Worm (Caenorhabditis elegans) whole organism, L4 larva: ENCODE measurements around the gene C07G1.7.

Experiments used
- D1046.2 ChIP-seq: fragments of 200-800 bp; sonication (Bioruptor generic); IDR thresholded peaks from 2 replicates; pipeline ENCODE4 v1.3.6; 2022; ENCODE audit warnings: missing genetic modification characterization, missing compliant biosample characterization
- F44E2.7 ChIP-seq: fragments of 200-800 bp; sonication (Bioruptor generic); IDR thresholded peaks from 2 replicates; pipeline ENCODE4 v2.1.2; 2022; ENCODE audit warnings: missing genetic modification characterization, missing compliant biosample characterization
- T20F7.1 ChIP-seq: fragments of 200-800 bp; sonication (Bioruptor generic); optimal IDR thresholded peaks from 2 replicates; lab custom pipeline; 2018; ENCODE audit warnings: mild to moderate bottlenecking, missing genetic modification characterization, missing compliant biosample characterization
- T26A8.4 ChIP-seq: fragments of 200-800 bp; sonication (Bioruptor generic); IDR thresholded peaks from 2 replicates; pipeline ENCODE4 v1.3.6; 2022; ENCODE audit warnings: missing genetic modification characterization, missing compliant biosample characterization
- Y48G9A.11 ChIP-seq: fragments of 200-800 bp; sonication (Bioruptor generic); IDR thresholded peaks from 2 replicates; pipeline ENCODE4 v1.3.6; 2022; ENCODE audit warnings: missing genetic modification reagents, missing genetic modification characterization, missing compliant biosample characterization
- Y75B8A.6 ChIP-seq: fragments of 200-800 bp; sonication (Bioruptor generic); IDR thresholded peaks from 2 replicates; pipeline ENCODE4 v1.3.6; 2022; ENCODE audit warnings: missing genetic modification reagents, missing genetic modification characterization, missing compliant biosample characterization
- aly-2 ChIP-seq: sonication (generic microtip); optimal IDR thresholded peaks from 2 replicates; lab custom pipeline; 2018; ENCODE audit warnings: missing biosample characterization, missing genetic modification characterization
- ama-1 ChIP-seq: fragments of 150-350 bp; optimal IDR thresholded peaks from 2 replicates; lab custom pipeline; 2014; ENCODE audit warnings: inconsistent platforms, mixed read lengths
- arid-1 ChIP-seq: fragments of 200-800 bp; sonication (Bioruptor generic); conservative IDR thresholded peaks from 2 replicates; pipeline ENCODE4 v1.3.6; 2022; ENCODE audit warnings: missing genetic modification reagents, missing genetic modification characterization, missing compliant biosample characterization
- ceh-20 ChIP-seq: fragments of 200-800 bp; sonication (Bioruptor generic); IDR thresholded peaks from 2 replicates; pipeline ENCODE4 v1.3.6; 2022; ENCODE audit warnings: missing genetic modification reagents, missing genetic modification characterization, missing compliant biosample characterization
- ceh-44 ChIP-seq: fragments of 200-800 bp; sonication (Bioruptor generic); IDR thresholded peaks from 2 replicates; pipeline ENCODE4 v1.3.6; 2022; ENCODE audit warnings: missing genetic modification reagents, missing genetic modification characterization, missing compliant biosample characterization
- ces-1 ChIP-seq: fragments of 150-350 bp; sonication (generic microtip); optimal IDR thresholded peaks from 4 replicates; lab custom pipeline; 2014; ENCODE audit warnings: missing biosample characterization, missing genetic modification reagents, missing genetic modification characterization
- daf-12 ChIP-seq: fragments of 150-350 bp; optimal IDR thresholded peaks from 2 replicates; lab custom pipeline; 2014; ENCODE audit warnings: missing biosample characterization, missing genetic modification reagents, missing genetic modification characterization
- daf-19 ChIP-seq: fragments of 200-800 bp; sonication (Bioruptor generic); conservative IDR thresholded peaks from 2 replicates; pipeline ENCODE4 v1.3.6; 2022; ENCODE audit warnings: missing genetic modification characterization, missing compliant biosample characterization
- daf-8 ChIP-seq: fragments of 200-800 bp; sonication (Bioruptor generic); IDR thresholded peaks from 2 replicates; pipeline ENCODE4 v1.3.6; 2022; ENCODE audit warnings: missing genetic modification characterization, missing compliant biosample characterization
- dmd-8 ChIP-seq: fragments of 200-800 bp; sonication (Bioruptor generic); IDR thresholded peaks from 2 replicates; pipeline ENCODE4 v1.3.6; 2022; ENCODE audit warnings: missing genetic modification characterization, missing compliant biosample characterization
- dpl-1 ChIP-seq: fragments of 150-350 bp; optimal IDR thresholded peaks from 2 replicates; lab custom pipeline; 2014; ENCODE audit warnings: missing biosample characterization, missing genetic modification reagents, missing genetic modification characterization
- duxl-1 ChIP-seq: sonication (generic microtip); optimal IDR thresholded peaks from 2 replicates; lab custom pipeline; 2016; ENCODE audit warnings: mild to moderate bottlenecking, missing genetic modification characterization, moderate library complexity, missing compliant biosample characterization; ENCODE audit not compliant: poor library complexity
- egl-27 ChIP-seq: sonication (generic microtip); optimal IDR thresholded peaks from 3 replicates; lab custom pipeline; 2017; ENCODE audit warnings: missing biosample characterization, missing genetic modification reagents, missing genetic modification characterization
- fos-1 ChIP-seq: fragments of 150-350 bp; optimal IDR thresholded peaks from 2 replicates; lab custom pipeline; 2014; ENCODE audit warnings: missing biosample characterization, missing genetic modification characterization
- hif-1 ChIP-seq, 2 experiments: sonication (generic microtip); optimal IDR thresholded peaks; 2 replicates each; lab custom pipeline; 2016 to 2017; ENCODE audit warnings: missing compliant biosample characterization in 2 of 2, missing genetic modification characterization in 2 of 2, missing genetic modification reagents in 2 of 2, missing genotype in 2 of 2, mild to moderate bottlenecking in 1 of 2
- hlh-30 ChIP-seq: sonication (generic microtip); optimal IDR thresholded peaks from 2 replicates; lab custom pipeline; 2017; ENCODE audit warnings: antibody characterized with exemption, mild to moderate bottlenecking, missing genetic modification characterization, missing compliant biosample characterization; ENCODE audit not compliant: insufficient read depth
- lin-1 ChIP-seq: fragments of 200-800 bp; sonication (Bioruptor generic); IDR thresholded peaks from 2 replicates; pipeline ENCODE4 v1.3.6; 2022; ENCODE audit warnings: missing genetic modification reagents, missing genetic modification characterization, missing compliant biosample characterization
- lin-13 ChIP-seq: fragments of 150-350 bp; optimal IDR thresholded peaks from 2 replicates; lab custom pipeline; 2014; ENCODE audit warnings: missing biosample characterization, missing genetic modification reagents, missing genetic modification characterization
- lin-29 ChIP-seq: fragments of 200-800 bp; sonication (Bioruptor generic); IDR thresholded peaks from 2 replicates; pipeline ENCODE4 v1.3.6; 2022; ENCODE audit warnings: missing genetic modification reagents, missing genetic modification characterization, missing compliant biosample characterization
- lin-38 ChIP-seq: fragments of 200-800 bp; sonication (Bioruptor generic); IDR thresholded peaks from 2 replicates; pipeline ENCODE4 v1.3.6; 2022; ENCODE audit warnings: missing genetic modification reagents, missing genetic modification characterization, missing compliant biosample characterization
- lir-3 ChIP-seq: sonication (generic microtip); optimal IDR thresholded peaks from 2 replicates; lab custom pipeline; 2016; ENCODE audit warnings: mild to moderate bottlenecking, missing genetic modification characterization, missing compliant biosample characterization
- lsy-2 ChIP-seq, 2 experiments: fragments of 150-350 bp in 1 of 2; sonication (generic microtip) in 1 of 2; optimal IDR thresholded peaks; 2 replicates each; lab custom pipeline; 2014 to 2017; ENCODE audit warnings: missing biosample characterization in 2 of 2, missing genetic modification characterization in 2 of 2
- madf-5 ChIP-seq, 2 experiments: fragments of 200-800 bp; sonication (Bioruptor generic); IDR thresholded peaks; 2 replicates each; pipeline ENCODE4 v1.3.6; 2022; ENCODE audit warnings: missing compliant biosample characterization in 2 of 2, missing genetic modification characterization in 2 of 2
- mdl-1 ChIP-seq, 2 experiments: fragments of 150-350 bp in 1 of 2; sonication (generic microtip) in 1 of 2; optimal IDR thresholded peaks; 2 replicates each; lab custom pipeline; 2014 to 2017; ENCODE audit warnings: missing biosample characterization in 2 of 2, missing genetic modification characterization in 2 of 2
- mdt-29 ChIP-seq: fragments of 200-800 bp; sonication (Bioruptor generic); IDR thresholded peaks from 2 replicates; pipeline ENCODE4 v1.3.6; 2022; ENCODE audit warnings: missing genetic modification reagents, missing genetic modification characterization, missing compliant biosample characterization
- mep-1 ChIP-seq: fragments of 150-350 bp; sonication (generic microtip); optimal IDR thresholded peaks from 3 replicates; lab custom pipeline; 2014; ENCODE audit warnings: missing biosample characterization, missing genetic modification characterization
- mxl-3 ChIP-seq: fragments of 200-800 bp; sonication (Bioruptor generic); optimal IDR thresholded peaks from 2 replicates; lab custom pipeline; 2018; ENCODE audit warnings: mild to moderate bottlenecking, missing genetic modification characterization, missing compliant biosample characterization
- nhr-10 ChIP-seq: fragments of 150-350 bp; optimal IDR thresholded peaks from 2 replicates; lab custom pipeline; 2014; ENCODE audit warnings: missing biosample characterization, missing genetic modification characterization
- nhr-11 ChIP-seq: fragments of 150-350 bp; optimal IDR thresholded peaks from 2 replicates; lab custom pipeline; 2014; ENCODE audit warnings: missing biosample characterization, missing genetic modification characterization
- nhr-111 ChIP-seq: fragments of 200-800 bp; sonication (Bioruptor generic); optimal IDR thresholded peaks from 2 replicates; lab custom pipeline; 2018; ENCODE audit warnings: mild to moderate bottlenecking, missing genetic modification characterization, missing compliant biosample characterization
- nhr-25 ChIP-seq: sonication (generic microtip); optimal IDR thresholded peaks from 2 replicates; lab custom pipeline; 2017; ENCODE audit warnings: missing genetic modification characterization, mild to moderate bottlenecking, missing compliant biosample characterization, antibody characterized with exemption, moderate library complexity, borderline replicate concordance; ENCODE audit not compliant: insufficient read depth
- nhr-41 ChIP-seq: fragments of 200-800 bp; sonication (Bioruptor generic); IDR thresholded peaks from 2 replicates; pipeline ENCODE4 v1.3.6; 2022; ENCODE audit warnings: missing genetic modification reagents, missing genetic modification characterization, missing compliant biosample characterization
- nhr-48 ChIP-seq: sonication (generic microtip); optimal IDR thresholded peaks from 2 replicates; lab custom pipeline; 2016; ENCODE audit warnings: mild to moderate bottlenecking, missing genetic modification characterization, missing compliant biosample characterization
- nhr-77 ChIP-seq: fragments of 150-350 bp; optimal IDR thresholded peaks from 2 replicates; lab custom pipeline; 2014; ENCODE audit warnings: missing biosample characterization, missing genetic modification characterization
- saeg-2 ChIP-seq: fragments of 200-800 bp; sonication (Bioruptor generic); IDR thresholded peaks from 2 replicates; pipeline ENCODE4 v1.3.6; 2022; ENCODE audit warnings: missing genetic modification reagents, missing genetic modification characterization, missing compliant biosample characterization
- set-16 ChIP-seq: fragments of 200-800 bp; sonication (Bioruptor generic); IDR thresholded peaks from 2 replicates; pipeline ENCODE4 v1.3.6; 2022; ENCODE audit warnings: missing genetic modification reagents, missing genetic modification characterization, missing compliant biosample characterization
- skn-1 ChIP-seq: fragments of 150-350 bp; optimal IDR thresholded peaks from 2 replicates; lab custom pipeline; 2014; ENCODE audit warnings: missing biosample characterization, missing genetic modification characterization
- snpc-1.2 ChIP-seq: fragments of 200-800 bp; sonication (Bioruptor generic); IDR thresholded peaks from 2 replicates; pipeline ENCODE4 v1.3.6; 2022; ENCODE audit warnings: missing genetic modification reagents, missing genetic modification characterization, missing compliant biosample characterization
- spr-1 ChIP-seq: sonication (generic microtip); optimal IDR thresholded peaks from 2 replicates; lab custom pipeline; 2016; ENCODE audit warnings: mild to moderate bottlenecking, missing genetic modification characterization, missing compliant biosample characterization
- tag-97 ChIP-seq: fragments of 200-800 bp; sonication (Bioruptor generic); IDR thresholded peaks from 2 replicates; pipeline ENCODE4 v1.3.6; 2022; ENCODE audit warnings: missing genetic modification characterization, missing compliant biosample characterization
- unc-62 ChIP-seq, 3 experiments: fragments of 150-350 bp in 1 of 3; sonication (generic microtip); optimal IDR thresholded peaks in 2 of 3; peaks in 1 of 3; 1 replicate in 1 of 3; 2 replicates in 2 of 3; lab custom pipeline; 2014 to 2017; ENCODE audit warnings: missing biosample characterization in 3 of 3, missing genetic modification characterization in 3 of 3, missing genetic modification reagents in 3 of 3, missing genotype in 1 of 3
- vab-7 ChIP-seq: fragments of 200-800 bp; sonication (Bioruptor generic); IDR thresholded peaks from 2 replicates; pipeline ENCODE4 v1.3.6; 2022; ENCODE audit warnings: missing genetic modification reagents, missing genetic modification characterization, missing compliant biosample characterization
- zfp-2 ChIP-seq: sonication (generic microtip); optimal IDR thresholded peaks from 2 replicates; lab custom pipeline; 2016; ENCODE audit warnings: mild to moderate bottlenecking, missing genetic modification characterization, missing compliant biosample characterization
- zip-11 ChIP-seq: fragments of 200-800 bp; sonication (Bioruptor generic); IDR thresholded peaks from 2 replicates; pipeline ENCODE4 v1.3.6; 2022; ENCODE audit warnings: missing genetic modification characterization, missing compliant biosample characterization
- zip-2 ChIP-seq: fragments of 150-350 bp; optimal IDR thresholded peaks from 2 replicates; lab custom pipeline; 2014; ENCODE audit warnings: missing biosample characterization, missing genetic modification characterization

C07G1.7 gene

ce11 chrIV:8225357-8225756 lies 13.7 kb upstream of the C07G1.7 start, which contains the start of gene serp-1.2:
serp-1.2 (plus strand) TSS chrIV:8225674.
- no peak for TF ChIP-seq Y75B8A.6 (GFP tag; lab: Robert Waterston, UW)
- TF ChIP-seq lin-38 (GFP tag; lab: Robert Waterston, UW) = no peak
- no peak for TF ChIP-seq skn-1 (tag; lab: Kevin White, UChicago)
- TF ChIP-seq daf-19 (GFP tag; lab: Robert Waterston, UW) = no peak
- TF ChIP-seq mxl-3 (GFP tag; lab: Kevin White, UChicago) = peak; percentile 62
- no peak for TF ChIP-seq saeg-2 (GFP tag; lab: Robert Waterston, UW)
- TF ChIP-seq ceh-20 (GFP tag; lab: Robert Waterston, UW) = no peak
- TF ChIP-seq lir-3 (tag; lab: Kevin White, UChicago) = no peak
- no peak for TF ChIP-seq daf-8
- no peak for TF ChIP-seq daf-12
- no peak for TF ChIP-seq F44E2.7 (GFP tag; lab: Robert Waterston, UW)
- TF ChIP-seq zip-2 (tag; lab: Kevin White, UChicago) = no peak
- no peak for TF ChIP-seq hif-1 (tag; optimal IDR thresholded peaks at IDR 0.05; lab: Kevin White, UChicago)
- no peak for TF ChIP-seq arid-1 (GFP tag; lab: Robert Waterston, UW)
- no peak for TF ChIP-seq snpc-1.2 (GFP tag; lab: Robert Waterston, UW)
- no peak for TF ChIP-seq lin-13 (GFP tag; lab: Kevin White, UChicago)
- TF ChIP-seq T20F7.1 (GFP tag; lab: Kevin White, UChicago) = peak; percentile 90
- TF ChIP-seq nhr-111 (GFP tag; lab: Kevin White, UChicago) = no peak
- no peak for TF ChIP-seq ama-1 (lab: Kevin White, UChicago)
- no peak for TF ChIP-seq lsy-2 (tag; optimal IDR thresholded peaks at IDR 0.05; lab: Kevin White, UChicago)
- TF ChIP-seq ceh-44 (GFP tag; lab: Robert Waterston, UW) = no peak
- no peak for TF ChIP-seq dpl-1 (GFP tag; lab: Kevin White, UChicago)
- no peak for TF ChIP-seq aly-2 (tag; lab: Kevin White, UChicago)
- no peak for TF ChIP-seq dmd-8 (GFP tag; lab: Robert Waterston, UW)
- TF ChIP-seq duxl-1 (tag; lab: Kevin White, UChicago) = no peak
- TF ChIP-seq D1046.2 (GFP tag; lab: Robert Waterston, UW) = no peak
- TF ChIP-seq zip-11 (GFP tag; lab: Robert Waterston, UW) = no peak
- TF ChIP-seq nhr-11 (tag; lab: Kevin White, UChicago) = no peak
- TF ChIP-seq fos-1 (tag; lab: Kevin White, UChicago) = no peak
- no peak for TF ChIP-seq nhr-48 (tag; lab: Kevin White, UChicago)
- no peak for TF ChIP-seq nhr-10 (tag; lab: Kevin White, UChicago)
- no peak for TF ChIP-seq set-16 (GFP tag; lab: Robert Waterston, UW)
- peak in 1 of 2 experiments; percentile 21 for TF ChIP-seq mdl-1 (tag; optimal IDR thresholded peaks at IDR 0.05; lab: Kevin White, UChicago)
- TF ChIP-seq egl-27 (tag; lab: Kevin White, UChicago) = no peak
- TF ChIP-seq nhr-41 (GFP tag; lab: Robert Waterston, UW) = no peak
- no peak for TF ChIP-seq mdt-29
- no peak for TF ChIP-seq lin-29
- no peak for TF ChIP-seq mep-1 (tag; lab: Kevin White, UChicago)
- TF ChIP-seq T26A8.4 (GFP tag; lab: Robert Waterston, UW) = no peak
- TF ChIP-seq zfp-2 (tag; lab: Kevin White, UChicago) = no peak
- TF ChIP-seq lin-1 = no peak
- TF ChIP-seq vab-7 (GFP tag; lab: Robert Waterston, UW) = no peak
- no peak for TF ChIP-seq nhr-77 (tag; lab: Kevin White, UChicago)
- no peak for TF ChIP-seq madf-5 (GFP tag; IDR thresholded peaks at IDR 0.05; lab: Robert Waterston, UW)
- TF ChIP-seq hlh-30 (tag; lab: Kevin White, UChicago) = peak; percentile 82
- TF ChIP-seq Y48G9A.11 (GFP tag; lab: Robert Waterston, UW) = no peak
- TF ChIP-seq spr-1 (tag; lab: Kevin White, UChicago) = no peak
- peak in 1 of 2 experiments; percentile 94 for TF ChIP-seq unc-62 (GFP tag; optimal IDR thresholded peaks at IDR 0.05 in 1 of 2; lab: Kevin White, UChicago)
- no peak for TF ChIP-seq unc-62 (tag; optimal IDR thresholded peaks at IDR 0.05; lab: Kevin White, UChicago)
- no peak for TF ChIP-seq tag-97
- TF ChIP-seq nhr-25 = no peak
- no peak for TF ChIP-seq ces-1 (GFP tag; lab: Kevin White, UChicago)
